Worm (Caenorhabditis elegans) whole organism, mixed stage, embryonic: ENCODE data around the gene wapl-1.

Experiments
- M03D4.4 ChIP-seq: sonication (generic microtip); optimal IDR thresholded peaks from 2 replicates; lab custom pipeline; 2017; ENCODE audit warnings: mild to moderate bottlenecking, missing genetic modification characterization, missing compliant biosample characterization
- blmp-1 ChIP-seq: fragments of 150-350 bp; optimal IDR thresholded peaks from 2 replicates; lab custom pipeline; 2014; ENCODE audit warnings: missing biosample characterization, missing genetic modification characterization
- ceh-39 ChIP-seq: fragments of 150-350 bp; optimal IDR thresholded peaks from 2 replicates; lab custom pipeline; 2014; ENCODE audit warnings: missing biosample characterization, missing genetic modification characterization
- ceh-43 ChIP-seq: fragments of 200-800 bp; sonication (Bioruptor generic); optimal IDR thresholded peaks from 2 replicates; lab custom pipeline; 2018; ENCODE audit warnings: mild to moderate bottlenecking, missing genetic modification characterization, moderate library complexity, missing compliant biosample characterization
- ceh-83 ChIP-seq: fragments of 200-800 bp; sonication (Bioruptor generic); optimal IDR thresholded peaks from 2 replicates; lab custom pipeline; 2018; ENCODE audit warnings: mild to moderate bottlenecking, missing genetic modification characterization, missing compliant biosample characterization
- ces-1 ChIP-seq: fragments of 150-350 bp; optimal IDR thresholded peaks from 2 replicates; lab custom pipeline; 2014; ENCODE audit warnings: missing biosample characterization, missing genetic modification reagents, missing genetic modification characterization
- cnd-1 ChIP-seq: fragments of 200-800 bp; sonication (Bioruptor generic); optimal IDR thresholded peaks from 2 replicates; lab custom pipeline; 2018; ENCODE audit warnings: mild to moderate bottlenecking, missing genetic modification characterization, missing compliant biosample characterization
- drap-1 ChIP-seq: fragments of 200-800 bp; sonication (Bioruptor generic); optimal IDR thresholded peaks from 3 replicates; lab custom pipeline; 2018; ENCODE audit warnings: mild to moderate bottlenecking, missing genetic modification characterization, missing compliant biosample characterization
- elt-1 ChIP-seq: sonication (generic microtip); optimal IDR thresholded peaks from 2 replicates; lab custom pipeline; 2017; ENCODE audit warnings: missing genetic modification characterization, mild to moderate bottlenecking, missing compliant biosample characterization, antibody characterized with exemption, moderate library complexity, borderline replicate concordance; ENCODE audit not compliant: insufficient read depth
- elt-3 ChIP-seq: fragments of 150-350 bp; optimal IDR thresholded peaks from 2 replicates; lab custom pipeline; 2014; ENCODE audit warnings: missing biosample characterization, missing genetic modification characterization
- flh-1 ChIP-seq: fragments of 200-800 bp; sonication (Bioruptor generic); optimal IDR thresholded peaks from 2 replicates; lab custom pipeline; 2018; ENCODE audit warnings: mild to moderate bottlenecking, missing genetic modification characterization, moderate library complexity, missing compliant biosample characterization
- ham-2 ChIP-seq: fragments of 200-800 bp; sonication (Bioruptor generic); optimal IDR thresholded peaks from 2 replicates; lab custom pipeline; 2018; ENCODE audit warnings: mild to moderate bottlenecking, missing genetic modification characterization, missing compliant biosample characterization
- lin-13 ChIP-seq: fragments of 150-350 bp; optimal IDR thresholded peaks from 2 replicates; lab custom pipeline; 2014; ENCODE audit warnings: missing biosample characterization, missing genetic modification characterization
- lin-32 ChIP-seq: fragments of 200-800 bp; sonication (Bioruptor generic); optimal IDR thresholded peaks from 2 replicates; lab custom pipeline; 2018; ENCODE audit warnings: mild to moderate bottlenecking, missing genetic modification characterization, missing compliant biosample characterization
- lsy-2 ChIP-seq: fragments of 150-350 bp; optimal IDR thresholded peaks from 2 replicates; lab custom pipeline; 2014; ENCODE audit warnings: missing biosample characterization, missing genetic modification characterization
- mab-5 ChIP-seq: fragments of 150-350 bp; optimal IDR thresholded peaks from 2 replicates; lab custom pipeline; 2014; ENCODE audit warnings: missing biosample characterization, missing genetic modification characterization
- mep-1 ChIP-seq: fragments of 150-350 bp; optimal IDR thresholded peaks from 2 replicates; lab custom pipeline; 2017; ENCODE audit warnings: missing biosample characterization, missing genetic modification reagents, missing genetic modification characterization, inconsistent platforms
- mls-2 ChIP-seq: sonication (generic microtip); optimal IDR thresholded peaks from 2 replicates; lab custom pipeline; 2016; ENCODE audit warnings: mild to moderate bottlenecking, missing genetic modification characterization, moderate library complexity, missing compliant biosample characterization
- nhr-12 ChIP-seq: fragments of 150-350 bp; optimal IDR thresholded peaks from 2 replicates; lab custom pipeline; 2014; ENCODE audit warnings: missing biosample characterization, missing genetic modification characterization
- nhr-2 ChIP-seq: fragments of 150-350 bp; optimal IDR thresholded peaks from 2 replicates; lab custom pipeline; 2014; ENCODE audit warnings: missing biosample characterization, missing genetic modification characterization
- nhr-237 ChIP-seq: fragments of 150-350 bp; optimal IDR thresholded peaks from 2 replicates; lab custom pipeline; 2014; ENCODE audit warnings: missing biosample characterization, missing genetic modification characterization
- nhr-28 ChIP-seq: fragments of 150-350 bp; optimal IDR thresholded peaks from 2 replicates; lab custom pipeline; 2014; ENCODE audit warnings: missing biosample characterization, missing genetic modification characterization
- nhr-76 ChIP-seq: sonication (generic microtip); optimal IDR thresholded peaks from 2 replicates; lab custom pipeline; 2017; ENCODE audit warnings: missing biosample characterization, missing genetic modification characterization
- pha-4 ChIP-seq: fragments of 150-350 bp; optimal IDR thresholded peaks from 2 replicates; lab custom pipeline; 2018; ENCODE audit warnings: missing biosample characterization, missing genetic modification reagents, missing genetic modification characterization
- sem-2 ChIP-seq: fragments of 200-800 bp; sonication (Bioruptor generic); optimal IDR thresholded peaks from 2 replicates; lab custom pipeline; 2018; ENCODE audit warnings: mild to moderate bottlenecking, missing genetic modification characterization, missing compliant biosample characterization
- sptf-1 ChIP-seq: sonication (generic microtip); optimal IDR thresholded peaks from 2 replicates; lab custom pipeline; 2017; ENCODE audit warnings: mild to moderate bottlenecking, missing genetic modification characterization, moderate library complexity, missing compliant biosample characterization
- tbx-8 ChIP-seq: fragments of 200-800 bp; sonication (Bioruptor generic); optimal IDR thresholded peaks from 2 replicates; lab custom pipeline; 2018; ENCODE audit warnings: mild to moderate bottlenecking, missing genetic modification characterization, moderate library complexity, missing compliant biosample characterization
- unc-120 ChIP-seq: sonication (generic microtip); optimal IDR thresholded peaks from 2 replicates; lab custom pipeline; 2017; ENCODE audit warnings: missing genetic modification characterization, missing compliant biosample characterization; ENCODE audit not compliant: poor library complexity, severe bottlenecking
- unc-39 ChIP-seq: fragments of 150-350 bp; optimal IDR thresholded peaks from 2 replicates; lab custom pipeline; 2014; ENCODE audit warnings: missing biosample characterization, missing genetic modification characterization
- unc-62 ChIP-seq: fragments of 150-350 bp; optimal IDR thresholded peaks from 2 replicates; lab custom pipeline; 2014; ENCODE audit warnings: missing biosample characterization, missing genetic modification reagents, missing genetic modification characterization
- ztf-11 ChIP-seq: fragments of 150-350 bp; optimal IDR thresholded peaks from 2 replicates; lab custom pipeline; 2014; ENCODE audit warnings: missing biosample characterization, missing genetic modification characterization

Gene wapl-1

ce11 chrIV:4484555-4484954 is 39.0 kb upstream of the wapl-1 start:
- TF ChIP-seq pha-4 (tag; lab: Kevin White, UChicago) = no peak
- no peak for TF ChIP-seq ceh-43
- no peak for TF ChIP-seq mab-5 (tag; lab: Kevin White, UChicago)
- no peak for TF ChIP-seq nhr-12
- no peak for TF ChIP-seq ham-2 (GFP tag; lab: Kevin White, UChicago)
- no peak for TF ChIP-seq ceh-83
- TF ChIP-seq tbx-8 (GFP tag; lab: Kevin White, UChicago) = no peak
- no peak for TF ChIP-seq mls-2 (tag; lab: Kevin White, UChicago)

- TF ChIP-seq ces-1 (GFP tag; lab: Kevin White, UChicago) = no peak
- no peak for TF ChIP-seq unc-120 (tag; lab: Kevin White, UChicago)
- TF ChIP-seq ceh-83 = no peak
- TF ChIP-seq unc-62 (GFP tag; lab: Kevin White, UChicago) = no peak
- TF ChIP-seq mab-5 (tag; lab: Kevin White, UChicago) = no peak
- TF ChIP-seq M03D4.4 (tag; lab: Kevin White, UChicago) = no peak
- TF ChIP-seq flh-1 (GFP tag; lab: Kevin White, UChicago) = no peak
- TF ChIP-seq nhr-2 (tag; lab: Kevin White, UChicago) = no peak
- TF ChIP-seq elt-1 (tag; lab: Kevin White, UChicago) = no peak
- TF ChIP-seq ceh-39 = no peak
- no peak for TF ChIP-seq sptf-1
- no peak for TF ChIP-seq nhr-28 (tag; lab: Kevin White, UChicago)
- TF ChIP-seq sem-2 (GFP tag; lab: Kevin White, UChicago) = no peak
- no peak for TF ChIP-seq blmp-1
- TF ChIP-seq ham-2 (GFP tag; lab: Kevin White, UChicago) = no peak
Measured at ce11 chrIV:4482531-4482930, 37.0 kb upstream of the wapl-1 start, which contains the start of gene M01H9.4. TSS of gene M01H9.4 (minus strand) at chrIV:4482909.

ce11 chrIV:4481298-4481697 is 35.8 kb upstream of the wapl-1 start:
- TF ChIP-seq elt-1 (tag; lab: Kevin White, UChicago) (no peak), ceh-43 (no peak), lsy-2 (tag; lab: Kevin White, UChicago) (no peak), unc-120 (tag; lab: Kevin White, UChicago) (no peak), elt-3 (tag; lab: Kevin White, UChicago) (no peak), nhr-28 (tag; lab: Kevin White, UChicago) (no peak), lin-32 (GFP tag; lab: Kevin White, UChicago) (no peak), ces-1 (GFP tag; lab: Kevin White, UChicago) (no peak)
- TF ChIP-seq, all 35 proteins: peak for 0

- no peak for TF ChIP-seq mls-2 (tag; lab: Kevin White, UChicago)
- TF ChIP-seq drap-1 (GFP tag; lab: Kevin White, UChicago) = no peak
- TF ChIP-seq cnd-1 = no peak
- TF ChIP-seq lin-32 (GFP tag; lab: Kevin White, UChicago) = no peak
- TF ChIP-seq ham-2 (GFP tag; lab: Kevin White, UChicago) = no peak
- TF ChIP-seq lin-13 = no peak
- no peak for TF ChIP-seq sem-2 (GFP tag; lab: Kevin White, UChicago)
- no peak for TF ChIP-seq mep-1
- no peak for TF ChIP-seq nhr-76 (tag; lab: Kevin White, UChicago)
- no peak for TF ChIP-seq ztf-11 (tag; lab: Kevin White, UChicago)
- TF ChIP-seq lsy-2 (tag; lab: Kevin White, UChicago) = no peak
- TF ChIP-seq ces-1 (GFP tag; lab: Kevin White, UChicago) = no peak
- no peak for TF ChIP-seq ceh-39
- TF ChIP-seq blmp-1 = no peak
- no peak for TF ChIP-seq unc-39 (tag; lab: Kevin White, UChicago)
- TF ChIP-seq elt-3 (tag; lab: Kevin White, UChicago) = no peak
- TF ChIP-seq ceh-83 = no peak
- TF ChIP-seq nhr-237 (tag; lab: Kevin White, UChicago) = no peak
Measured at ce11 chrIV:4480027-4480426, 34.5 kb upstream of the wapl-1 start, which contains the start of gene M01H9.10. TSS of gene M01H9.10 (minus strand) at chrIV:4480127.

ce11 chrIV:4478612-4479011 is 33.1 kb upstream of the wapl-1 start:
- no peak for TF ChIP-seq mls-2 (tag; lab: Kevin White, UChicago)
- no peak for TF ChIP-seq tbx-8 (GFP tag; lab: Kevin White, UChicago)
- no peak for TF ChIP-seq mep-1
- TF ChIP-seq ces-1 (GFP tag; lab: Kevin White, UChicago) = no peak
- TF ChIP-seq nhr-237 (tag; lab: Kevin White, UChicago) = no peak
- TF ChIP-seq drap-1 (GFP tag; lab: Kevin White, UChicago) = no peak
- TF ChIP-seq unc-62 (GFP tag; lab: Kevin White, UChicago) = no peak
- TF ChIP-seq cnd-1 = no peak
- no peak for TF ChIP-seq ham-2 (GFP tag; lab: Kevin White, UChicago)
